Fruit fly (Drosophila melanogaster) whole organism, prepupa: ENCODE results near the gene CecA1.

Experiments used
- Blimp-1 ChIP-seq: fragments of 200-800 bp; sonication (Bioruptor generic); optimal IDR thresholded peaks from 3 replicates; lab custom pipeline; 2017; ENCODE audit warnings: missing biosample characterization, missing genetic modification characterization, mild to moderate bottlenecking, moderate library complexity, missing genetic modification reagents
- CG10631 ChIP-seq: fragments of 200-800 bp; sonication (Bioruptor generic); optimal IDR thresholded peaks from 2 replicates; lab custom pipeline; 2016; ENCODE audit warnings: missing biosample characterization, missing genetic modification characterization
- CG10669 ChIP-seq: fragments of 200-800 bp; sonication (Bioruptor generic); optimal IDR thresholded peaks from 3 replicates; lab custom pipeline; 2018; ENCODE audit warnings: missing biosample characterization, mild to moderate bottlenecking, missing genetic modification characterization, moderate library complexity
- CG11294 ChIP-seq: fragments of 200-800 bp; sonication (Bioruptor generic); IDR thresholded peaks from 2 replicates; pipeline ENCODE4 v1.3.6; 2022; ENCODE audit warnings: missing biosample characterization, missing genetic modification characterization
- CG11762 ChIP-seq: fragments of 200-800 bp; sonication (Bioruptor generic); optimal IDR thresholded peaks from 3 replicates; lab custom pipeline; 2016; ENCODE audit warnings: missing biosample characterization, missing genetic modification characterization; ENCODE audit not compliant: insufficient read depth
- CG15336 ChIP-seq: fragments of 200-800 bp; sonication (Bioruptor generic); IDR thresholded peaks from 2 replicates; pipeline ENCODE4 v1.3.6; 2022; ENCODE audit warnings: missing biosample characterization, missing genetic modification characterization
- CG1621 ChIP-seq: fragments of 200-800 bp; sonication (Bioruptor generic); optimal IDR thresholded peaks from 3 replicates; lab custom pipeline; 2018; ENCODE audit warnings: missing biosample characterization, mild to moderate bottlenecking, missing genetic modification characterization
- CG16779 ChIP-seq: fragments of 200-800 bp; sonication (Bioruptor generic); optimal IDR thresholded peaks from 3 replicates; lab custom pipeline; 2017; ENCODE audit warnings: missing biosample characterization, mild to moderate bottlenecking, missing genetic modification characterization
- CG31627 ChIP-seq: fragments of 200-800 bp; sonication (Bioruptor generic); optimal IDR thresholded peaks from 3 replicates; lab custom pipeline; 2016; ENCODE audit warnings: missing biosample characterization, missing genetic modification characterization
- CG32006 ChIP-seq: fragments of 200-800 bp; sonication (Bioruptor generic); optimal IDR thresholded peaks from 3 replicates; lab custom pipeline; 2017; ENCODE audit warnings: missing biosample characterization, mild to moderate bottlenecking, missing genetic modification characterization
- CG3919 ChIP-seq: fragments of 200-800 bp; sonication (Bioruptor generic); optimal IDR thresholded peaks from 3 replicates; lab custom pipeline; 2016; ENCODE audit warnings: missing biosample characterization, missing genetic modification characterization
- CG4318 ChIP-seq: fragments of 200-800 bp; sonication (Bioruptor generic); optimal IDR thresholded peaks from 3 replicates; lab custom pipeline; 2017; ENCODE audit warnings: missing biosample characterization, mild to moderate bottlenecking, missing genetic modification characterization
- CG6276 ChIP-seq: fragments of 200-800 bp; sonication (Bioruptor generic); optimal IDR thresholded peaks from 2 replicates; lab custom pipeline; 2017; ENCODE audit warnings: missing biosample characterization, mild to moderate bottlenecking, missing genetic modification characterization
- CG6792 ChIP-seq: fragments of 200-800 bp; sonication (Bioruptor generic); optimal IDR thresholded peaks from 3 replicates; lab custom pipeline; 2016; ENCODE audit warnings: missing biosample characterization, missing genetic modification characterization
- CG6808 ChIP-seq: fragments of 200-800 bp; sonication (Bioruptor generic); optimal IDR thresholded peaks from 3 replicates; lab custom pipeline; 2017; ENCODE audit warnings: missing biosample characterization, missing genetic modification characterization, mild to moderate bottlenecking, moderate library complexity, missing genetic modification reagents
- CG6854 ChIP-seq: fragments of 200-800 bp; sonication (Bioruptor generic); optimal IDR thresholded peaks from 2 replicates; lab custom pipeline; 2017; ENCODE audit warnings: missing biosample characterization, mild to moderate bottlenecking, missing genetic modification characterization
- CG7368 ChIP-seq: fragments of 200-800 bp; sonication (Bioruptor generic); optimal IDR thresholded peaks from 3 replicates; lab custom pipeline; 2016; ENCODE audit warnings: missing biosample characterization, missing genetic modification characterization
- CG8119 ChIP-seq: fragments of 200-800 bp; sonication (Bioruptor generic); IDR thresholded peaks from 3 replicates; pipeline ENCODE4 v1.3.6; 2022; ENCODE audit warnings: missing biosample characterization, missing genetic modification characterization
- CG8319 ChIP-seq: fragments of 200-800 bp; sonication (Bioruptor generic); optimal IDR thresholded peaks from 3 replicates; lab custom pipeline; 2016; ENCODE audit warnings: missing biosample characterization, missing genetic modification characterization
- CG8632 ChIP-seq: fragments of 200-800 bp; sonication (Bioruptor generic); optimal IDR thresholded peaks from 3 replicates; lab custom pipeline; 2016; ENCODE audit warnings: missing biosample characterization, missing genetic modification characterization
- CG9139 ChIP-seq: fragments of 200-800 bp; sonication (Bioruptor generic); optimal IDR thresholded peaks from 3 replicates; lab custom pipeline; 2017; ENCODE audit warnings: missing biosample characterization, mild to moderate bottlenecking, missing genetic modification characterization
- Eip75B ChIP-seq: fragments of 200-800 bp; sonication (Bioruptor generic); optimal IDR thresholded peaks from 3 replicates; lab custom pipeline; 2016; ENCODE audit warnings: missing biosample characterization, missing genetic modification characterization
- Eip78C ChIP-seq: fragments of 200-800 bp; sonication (Bioruptor generic); peaks from one replicate; lab custom pipeline; 2016; ENCODE audit warnings: missing biosample characterization, missing genetic modification characterization
- Eip93F ChIP-seq: fragments of 200-800 bp; sonication (Bioruptor generic); optimal IDR thresholded peaks from 2 replicates; lab custom pipeline; 2016; ENCODE audit warnings: missing biosample characterization, mild to moderate bottlenecking, missing genetic modification characterization
- Hr38 ChIP-seq: sonication (Bioruptor generic); optimal IDR thresholded peaks from 2 replicates; lab custom pipeline; 2016; ENCODE audit warnings: missing biosample characterization, missing genetic modification characterization
- Hr39 ChIP-seq: fragments of 200-800 bp; sonication (Bioruptor generic); optimal IDR thresholded peaks from 2 replicates; lab custom pipeline; 2016; ENCODE audit warnings: missing biosample characterization, missing genetic modification characterization
- Hr4 ChIP-seq: fragments of 200-800 bp; sonication (Bioruptor generic); optimal IDR thresholded peaks from 3 replicates; lab custom pipeline; 2016; ENCODE audit warnings: missing biosample characterization, missing genetic modification characterization
- Lpt ChIP-seq: fragments of 200-800 bp; sonication (Bioruptor generic); optimal IDR thresholded peaks from 3 replicates; lab custom pipeline; 2016; ENCODE audit warnings: missing biosample characterization, missing genetic modification characterization
- Met ChIP-seq: fragments of 200-800 bp; sonication (Bioruptor generic); optimal IDR thresholded peaks from 3 replicates; lab custom pipeline; 2016; ENCODE audit warnings: missing biosample characterization, missing genetic modification characterization
- Smox ChIP-seq: fragments of 200-800 bp; sonication (Bioruptor generic); optimal IDR thresholded peaks from 3 replicates; lab custom pipeline; 2016; ENCODE audit warnings: missing biosample characterization, missing genetic modification characterization
- Sox102F ChIP-seq: fragments of 200-800 bp; sonication (Bioruptor generic); optimal IDR thresholded peaks from 2 replicates; lab custom pipeline; 2016; ENCODE audit warnings: missing biosample characterization, mild to moderate bottlenecking, missing genetic modification characterization
- Sox15 ChIP-seq: fragments of 200-800 bp; sonication (Bioruptor generic); optimal IDR thresholded peaks from 3 replicates; lab custom pipeline; 2016; ENCODE audit warnings: missing biosample characterization, missing genetic modification characterization
- acj6 ChIP-seq: fragments of 200-800 bp; sonication (Bioruptor generic); optimal IDR thresholded peaks from 3 replicates; lab custom pipeline; 2016; ENCODE audit warnings: missing biosample characterization, missing genetic modification characterization
- cyc ChIP-seq: fragments of 200-800 bp; sonication (Bioruptor generic); optimal IDR thresholded peaks from 3 replicates; lab custom pipeline; 2016; ENCODE audit warnings: missing biosample characterization, missing genetic modification characterization
- dac ChIP-seq: fragments of 200-800 bp; sonication (Bioruptor generic); optimal IDR thresholded peaks from 2 replicates; lab custom pipeline; 2017; ENCODE audit warnings: missing biosample characterization, mild to moderate bottlenecking, missing genetic modification characterization
- dsx ChIP-seq: fragments of 200-800 bp; optimal IDR thresholded peaks from 3 replicates; lab custom pipeline; 2019; ENCODE audit warnings: missing biosample characterization, mild to moderate bottlenecking, missing genetic modification characterization, moderate library complexity; ENCODE audit not compliant: poor library complexity, severe bottlenecking
- esn ChIP-seq: fragments of 200-800 bp; sonication (Bioruptor generic); optimal IDR thresholded peaks from 2 replicates; lab custom pipeline; 2016; ENCODE audit warnings: missing biosample characterization, mild to moderate bottlenecking, missing genetic modification characterization, moderate library complexity
- fd59A ChIP-seq: fragments of 200-800 bp; sonication (Bioruptor generic); optimal IDR thresholded peaks from 2 replicates; lab custom pipeline; 2017; ENCODE audit warnings: missing biosample characterization, mild to moderate bottlenecking, missing genetic modification characterization, missing genetic modification reagents
- fd85E ChIP-seq: fragments of 200-800 bp; sonication (Bioruptor generic); optimal IDR thresholded peaks from 3 replicates; lab custom pipeline; 2016; ENCODE audit warnings: missing biosample characterization, missing genetic modification characterization
- lz ChIP-seq: fragments of 200-800 bp; sonication (Bioruptor generic); optimal IDR thresholded peaks from 3 replicates; lab custom pipeline; 2016; ENCODE audit warnings: missing biosample characterization, missing genetic modification characterization
- pdm3 ChIP-seq: fragments of 200-800 bp; sonication (Bioruptor generic); optimal IDR thresholded peaks from 3 replicates; lab custom pipeline; 2016; ENCODE audit warnings: missing biosample characterization, missing genetic modification characterization
- spab ChIP-seq: fragments of 200-800 bp; sonication (Bioruptor generic); optimal IDR thresholded peaks from 2 replicates; lab custom pipeline; 2017; ENCODE audit warnings: missing biosample characterization, mild to moderate bottlenecking, missing genetic modification characterization, missing genetic modification reagents
- ss ChIP-seq, 2 experiments: fragments of 200-800 bp; sonication (Bioruptor generic); optimal IDR thresholded peaks; 2 replicates in 1 of 2; 3 replicates in 1 of 2; lab custom pipeline; 2017 to 2018; ENCODE audit warnings: mild to moderate bottlenecking in 2 of 2, missing biosample characterization in 2 of 2, missing genetic modification characterization in 2 of 2, moderate library complexity in 1 of 2
- svp ChIP-seq: fragments of 200-800 bp; sonication (Bioruptor generic); peaks from one replicate; lab custom pipeline; 2016; ENCODE audit warnings: missing biosample characterization, missing genetic modification characterization
- topi ChIP-seq: fragments of 200-800 bp; sonication (Bioruptor generic); optimal IDR thresholded peaks from 3 replicates; lab custom pipeline; 2016; ENCODE audit warnings: missing biosample characterization, missing genetic modification characterization
- vri ChIP-seq: fragments of 200-800 bp; sonication (Bioruptor generic); optimal IDR thresholded peaks from 3 replicates; lab custom pipeline; 2016; ENCODE audit warnings: missing biosample characterization, mild to moderate bottlenecking, missing genetic modification characterization

Gene CecA1

dm6 chr3R:30252882-30253281, 42.2 kb downstream of the CecA1 start, which contains the start of gene CG18404:
TSS of gene CG18404 (plus strand) at chr3R:30253182.
- no peak for TF ChIP-seq pdm3 (GFP tag; lab: Kevin White, UChicago)
- no peak for TF ChIP-seq CG8632 (GFP tag; lab: Kevin White, UChicago)
- no peak for TF ChIP-seq topi (GFP tag; lab: Kevin White, UChicago)
- TF ChIP-seq fd59A: no peak
- TF ChIP-seq, all 60 proteins: peak for 0

- TF ChIP-seq CG10669 (GFP tag; lab: Kevin White, UChicago) (peak; percentile 96), Eip75B (peak; percentile 94), CG31627 (peak; percentile 81), vri (peak; percentile 91), acj6 (peak; percentile 96), CG9139 (GFP tag; lab: Kevin White, UChicago) (peak; percentile 97), CG7368 (peak; percentile 90), svp (GFP tag; lab: Kevin White, UChicago) (peak; percentile 95), pdm3 (GFP tag; lab: Kevin White, UChicago) (peak; percentile 93), CG10631 (GFP tag; lab: Kevin White, UChicago) (peak; percentile 95), CG6276 (GFP tag; lab: Kevin White, UChicago) (peak; percentile 82), CG16779 (tag; lab: Kevin White, UChicago) (peak; percentile 94), dsx (GFP tag; lab: Kevin White, UChicago) (peak; percentile 99), CG6792 (GFP tag; lab: Kevin White, UChicago) (peak; percentile 95), CG6854 (GFP tag; lab: Kevin White, UChicago) (peak; percentile 93), Eip93F (GFP tag; lab: Kevin White, UChicago) (peak; percentile 97), spab (GFP tag; lab: Kevin White, UChicago) (peak; percentile 97), Hr38 (no peak), CG3919 (GFP tag; lab: Kevin White, UChicago) (peak; percentile 95), CG6808 (GFP tag; lab: Kevin White, UChicago) (peak; percentile 97), Eip78C (GFP tag; lab: Kevin White, UChicago) (peak; percentile 99), CG8319 (GFP tag; lab: Kevin White, UChicago) (peak; percentile 91), CG15336 (peak; percentile 97), CG32006 (GFP tag; lab: Kevin White, UChicago) (peak; percentile 90), Blimp-1 (GFP tag; lab: Kevin White, UChicago) (peak; percentile 77), Lpt (GFP tag; lab: Kevin White, UChicago) (peak; percentile 83), Sox15 (GFP tag; lab: Kevin White, UChicago) (peak; percentile 70), cyc (GFP tag; lab: Kevin White, UChicago) (peak; percentile 76), Hr4 (GFP tag; lab: Kevin White, UChicago) (peak; percentile 90), fd59A (peak; percentile 96), fd85E (GFP tag; lab: Kevin White, UChicago) (peak; percentile 75), CG8119 (GFP tag; lab: Robert Waterston, UW) (peak; percentile 97), topi (GFP tag; lab: Kevin White, UChicago) (peak; percentile 88), Sox102F (GFP tag; lab: Kevin White, UChicago) (peak; percentile 96), CG11294 (peak; percentile 75), CG1621 (tag; lab: Kevin White, UChicago) (peak; percentile 96), dac (peak; percentile 73), CG4318 (GFP tag; lab: Kevin White, UChicago) (peak; percentile 70), esn (peak; percentile 95), CG11762 (peak; percentile 89), Met (GFP tag; lab: Kevin White, UChicago) (peak; percentile 92), lz (GFP tag; lab: Kevin White, UChicago) (peak; percentile 91), Hr39 (GFP tag; lab: Kevin White, UChicago) (peak; percentile 77), CG8632 (GFP tag; lab: Kevin White, UChicago) (peak; percentile 95), ss (GFP tag; optimal IDR thresholded peaks at IDR 0.05; lab: Kevin White, UChicago) (peak; percentile 99 to 100), Smox (GFP tag; lab: Kevin White, UChicago) (peak; percentile 91)
These were observed 44.8 kb downstream of the CecA1 start for dm6 chr3R:30255255-30256121.
